Fruit fly (Drosophila melanogaster) whole organism, adult: ENCODE results near the gene Dip-B.
A peak's percentile ranks its signal among the peaks of the same experiment; 100 is the strongest.

Experiments used
- CG11617 ChIP-seq: fragments of 200-800 bp; sonication (Bioruptor generic); optimal IDR thresholded peaks from 2 replicates; lab custom pipeline; 2017; ENCODE audit warnings: mild to moderate bottlenecking, missing biosample characterization, missing genetic modification reagents, missing genetic modification characterization
- CG12768 ChIP-seq: fragments of 200-800 bp; sonication (Bioruptor generic); optimal IDR thresholded peaks from 2 replicates; lab custom pipeline; 2017; ENCODE audit warnings: missing biosample characterization, missing genetic modification characterization, mild to moderate bottlenecking, moderate library complexity, missing genetic modification reagents
- CG14711 ChIP-seq: fragments of 200-800 bp; sonication (Bioruptor generic); optimal IDR thresholded peaks from 2 replicates; lab custom pipeline; 2018; ENCODE audit warnings: missing biosample characterization, mild to moderate bottlenecking, missing genetic modification characterization, moderate library complexity
- CG1620 ChIP-seq: fragments of 200-800 bp; sonication (Bioruptor generic); optimal IDR thresholded peaks from 2 replicates; lab custom pipeline; 2016; ENCODE audit warnings: missing biosample characterization, missing genetic modification characterization
- CG33017 ChIP-seq: fragments of 200-800 bp; sonication (Bioruptor generic); optimal IDR thresholded peaks from 2 replicates; lab custom pipeline; 2018; ENCODE audit warnings: missing biosample characterization, mild to moderate bottlenecking, missing genetic modification characterization, moderate library complexity
- CG5204 ChIP-seq: fragments of 200-800 bp; sonication (Bioruptor generic); optimal IDR thresholded peaks from 2 replicates; lab custom pipeline; 2016; ENCODE audit warnings: missing biosample characterization, missing genetic modification characterization
- CG7045 ChIP-seq: fragments of 200-800 bp; sonication (Bioruptor generic); optimal IDR thresholded peaks from 2 replicates; lab custom pipeline; 2017; ENCODE audit warnings: missing biosample characterization, mild to moderate bottlenecking, missing genetic modification characterization
- CG7101 ChIP-seq: fragments of 200-800 bp; sonication (Bioruptor generic); optimal IDR thresholded peaks from 2 replicates; lab custom pipeline; 2018; ENCODE audit warnings: missing biosample characterization, mild to moderate bottlenecking, missing genetic modification characterization, moderate library complexity
- Clk ChIP-seq: fragments of 200-800 bp; sonication (Bioruptor generic); optimal IDR thresholded peaks from 2 replicates; lab custom pipeline; 2017; ENCODE audit warnings: missing biosample characterization, missing genetic modification characterization
- Crg-1 ChIP-seq: fragments of 200-800 bp; sonication (Bioruptor generic); optimal IDR thresholded peaks from 2 replicates; lab custom pipeline; 2016; ENCODE audit warnings: missing biosample characterization, missing genetic modification characterization
- Hr96 ChIP-seq: fragments of 200-800 bp; sonication (Bioruptor generic); optimal IDR thresholded peaks from 2 replicates; lab custom pipeline; 2016; ENCODE audit warnings: missing biosample characterization, missing genetic modification characterization
- Mnt ChIP-seq: fragments of 200-800 bp; sonication (Bioruptor generic); optimal IDR thresholded peaks from 2 replicates; lab custom pipeline; 2016; ENCODE audit warnings: missing biosample characterization, mild to moderate bottlenecking, missing genetic modification characterization
- bab1 ChIP-seq: fragments of 200-800 bp; sonication (Bioruptor generic); optimal IDR thresholded peaks from 3 replicates; lab custom pipeline; 2019; ENCODE audit warnings: missing biosample characterization, mild to moderate bottlenecking, missing genetic modification characterization, moderate library complexity
- cic ChIP-seq: fragments of 200-800 bp; sonication (Bioruptor generic); optimal IDR thresholded peaks from 2 replicates; lab custom pipeline; 2017; ENCODE audit warnings: missing biosample characterization, mild to moderate bottlenecking, missing genetic modification characterization, moderate library complexity
- cnc ChIP-seq, 2 experiments: fragments of >200 bp; optimal IDR thresholded peaks; 2 replicates each; lab custom pipeline; 2017
- kay ChIP-seq: fragments of 200-800 bp; sonication (Bioruptor generic); peaks from one replicate; lab custom pipeline; 2016; ENCODE audit warnings: missing biosample characterization, missing genetic modification characterization, borderline replicate concordance
- ovo ChIP-seq: fragments of 200-800 bp; sonication (Bioruptor generic); optimal IDR thresholded peaks from 2 replicates; lab custom pipeline; 2016; ENCODE audit warnings: missing biosample characterization, missing genetic modification characterization
- pad ChIP-seq: fragments of 200-800 bp; sonication (Bioruptor generic); optimal IDR thresholded peaks from 3 replicates; lab custom pipeline; 2017; ENCODE audit warnings: missing biosample characterization, missing genetic modification characterization, mild to moderate bottlenecking, moderate library complexity, missing genetic modification reagents
- tj ChIP-seq: fragments of 200-800 bp; sonication (Bioruptor generic); optimal IDR thresholded peaks from 3 replicates; lab custom pipeline; 2017; ENCODE audit warnings: missing biosample characterization, mild to moderate bottlenecking, missing genetic modification characterization, moderate library complexity
- toe ChIP-seq: fragments of 200-800 bp; sonication (Bioruptor generic); optimal IDR thresholded peaks from 2 replicates; lab custom pipeline; 2016; ENCODE audit warnings: missing biosample characterization, missing genetic modification characterization

Gene Dip-B

DNA sequence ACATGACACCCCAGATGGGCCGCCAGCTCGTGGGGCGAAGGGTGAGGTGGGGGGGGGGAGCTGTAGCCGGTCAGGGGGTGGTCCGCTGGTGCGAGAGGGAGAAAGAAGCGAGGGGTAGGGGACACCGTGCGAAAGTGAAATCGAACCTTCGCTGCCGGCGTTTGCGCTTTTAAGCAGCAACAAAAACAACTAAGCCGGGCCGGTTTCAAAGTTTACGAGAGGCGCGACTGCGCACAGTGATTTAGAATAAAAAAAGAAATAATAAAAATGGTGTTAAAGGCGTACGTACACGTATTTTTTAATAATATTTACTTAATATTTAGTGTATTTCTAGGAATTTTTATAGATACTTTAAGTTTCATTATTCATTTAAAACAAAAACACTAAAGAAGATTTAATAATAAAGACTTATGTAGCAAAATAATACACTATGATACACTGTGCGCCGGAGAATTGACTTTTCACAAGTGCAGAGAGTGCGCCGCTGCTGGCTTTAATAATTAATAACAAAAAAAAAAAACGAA is 49.6 kb downstream of the Dip-B start:
- TF ChIP-seq CG33017 (tag; lab: Kevin White, UChicago) (peak; percentile 38), CG12768 (GFP tag; lab: Kevin White, UChicago) (peak; percentile 34), Hr96 (GFP tag; lab: Kevin White, UChicago) (no peak), cnc (optimal IDR thresholded peaks at IDR 0.05; lab: Kevin White, UChicago) (no peak), CG11617 (GFP tag; lab: Kevin White, UChicago) (peak; percentile 48), tj (peak; percentile 65), CG7101 (peak; percentile 38), toe (no peak), bab1 (GFP tag; lab: Kevin White, UChicago) (peak; percentile 82), ovo (no peak), Mnt (no peak)

DNA sequence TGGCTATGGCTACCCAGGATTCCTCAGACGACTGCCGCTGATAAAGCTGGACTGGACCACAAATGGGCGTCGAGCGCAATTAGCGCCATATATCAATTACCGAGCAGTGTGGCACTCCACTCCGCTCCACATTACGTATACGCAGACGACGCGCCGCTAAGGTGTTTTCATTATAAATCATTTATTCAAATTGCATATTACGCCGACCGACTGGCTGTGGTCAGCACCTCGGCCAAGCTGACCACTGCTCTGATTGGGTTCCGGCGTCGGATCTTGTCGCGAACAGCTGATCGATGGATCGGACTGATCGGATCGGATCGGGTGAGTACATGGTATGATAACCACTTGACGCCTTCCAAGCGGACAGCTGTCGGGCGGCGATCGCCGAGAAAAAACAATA is 50.9 kb downstream of the Dip-B start:
- TF ChIP-seq CG11617 (GFP tag; lab: Kevin White, UChicago) (no peak), cic (GFP tag; lab: Kevin White, UChicago) (no peak), toe (no peak), Mnt (no peak), pad (no peak), CG14711 (tag; lab: Kevin White, UChicago) (no peak), CG33017 (tag; lab: Kevin White, UChicago) (no peak), CG5204 (GFP tag; lab: Kevin White, UChicago) (no peak), Hr96 (GFP tag; lab: Kevin White, UChicago) (no peak), CG7045 (GFP tag; lab: Kevin White, UChicago) (no peak), ovo (no peak), Clk (GFP tag; lab: Kevin White, UChicago) (no peak), CG1620 (GFP tag; lab: Kevin White, UChicago) (no peak), CG12768 (GFP tag; lab: Kevin White, UChicago) (no peak), tj (no peak), CG7101 (no peak), bab1 (GFP tag; lab: Kevin White, UChicago) (no peak), cnc (optimal IDR thresholded peaks at IDR 0.05; lab: Kevin White, UChicago) (no peak), kay (no peak)

DNA sequence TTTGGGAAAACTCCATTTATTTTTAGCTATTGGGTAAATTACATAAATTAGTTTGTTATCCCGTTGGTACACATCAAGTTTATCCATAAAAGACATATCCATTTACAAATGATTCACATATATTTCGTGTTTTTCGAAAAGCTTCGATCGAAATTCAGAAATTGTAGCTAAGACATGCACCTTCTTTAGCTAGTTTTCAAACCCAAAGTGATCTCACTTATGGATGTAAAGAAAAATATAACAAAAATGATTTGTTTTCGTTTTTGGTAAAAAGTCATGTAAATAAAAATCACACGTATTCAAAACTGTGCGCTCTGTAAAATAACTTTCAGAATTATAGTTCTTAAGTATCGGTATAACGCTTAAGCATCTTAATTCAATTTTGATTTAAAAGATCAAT is 51.4 kb downstream of the Dip-B start:
- TF ChIP-seq kay (no peak), ovo (no peak), toe (no peak), CG7045 (GFP tag; lab: Kevin White, UChicago) (no peak), CG12768 (GFP tag; lab: Kevin White, UChicago) (no peak), Crg-1 (GFP tag; lab: Kevin White, UChicago) (no peak), Clk (GFP tag; lab: Kevin White, UChicago) (no peak), CG14711 (tag; lab: Kevin White, UChicago) (no peak), CG5204 (GFP tag; lab: Kevin White, UChicago) (no peak), CG33017 (tag; lab: Kevin White, UChicago) (no peak), CG1620 (GFP tag; lab: Kevin White, UChicago) (no peak), pad (no peak), CG7101 (no peak), cnc (optimal IDR thresholded peaks at IDR 0.05; lab: Kevin White, UChicago) (no peak), cic (GFP tag; lab: Kevin White, UChicago) (no peak), Mnt (no peak)

DNA sequence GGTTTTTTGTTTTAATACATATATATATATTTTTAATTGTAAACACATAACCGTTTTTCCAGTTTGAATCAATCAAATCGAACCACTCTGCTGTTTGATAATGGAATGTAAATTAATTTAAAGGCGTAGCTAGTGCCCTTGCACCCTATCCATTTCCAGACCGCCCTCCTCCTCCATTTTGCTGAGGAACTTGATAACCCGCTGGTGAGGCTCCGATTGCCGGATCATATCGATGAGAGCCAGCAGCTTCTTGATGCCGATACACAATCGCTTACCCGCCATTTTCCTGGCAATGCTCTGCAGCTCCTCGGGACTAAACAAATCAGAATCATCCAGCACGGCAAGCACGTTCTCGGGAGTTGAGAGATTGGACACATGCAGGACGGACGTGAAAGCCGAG is 52.5 kb downstream of the Dip-B start:
- TF ChIP-seq ovo (no peak), CG7101 (no peak), CG1620 (GFP tag; lab: Kevin White, UChicago) (no peak), Hr96 (GFP tag; lab: Kevin White, UChicago) (no peak), cnc (optimal IDR thresholded peaks at IDR 0.05; lab: Kevin White, UChicago) (no peak), CG33017 (tag; lab: Kevin White, UChicago) (no peak), bab1 (GFP tag; lab: Kevin White, UChicago) (no peak), CG5204 (GFP tag; lab: Kevin White, UChicago) (no peak), CG12768 (GFP tag; lab: Kevin White, UChicago) (no peak), kay (no peak)
